Fruit fly (Drosophila melanogaster): ENCODE measurements around the gene CG42713.

The CG42713 gene

DNA sequence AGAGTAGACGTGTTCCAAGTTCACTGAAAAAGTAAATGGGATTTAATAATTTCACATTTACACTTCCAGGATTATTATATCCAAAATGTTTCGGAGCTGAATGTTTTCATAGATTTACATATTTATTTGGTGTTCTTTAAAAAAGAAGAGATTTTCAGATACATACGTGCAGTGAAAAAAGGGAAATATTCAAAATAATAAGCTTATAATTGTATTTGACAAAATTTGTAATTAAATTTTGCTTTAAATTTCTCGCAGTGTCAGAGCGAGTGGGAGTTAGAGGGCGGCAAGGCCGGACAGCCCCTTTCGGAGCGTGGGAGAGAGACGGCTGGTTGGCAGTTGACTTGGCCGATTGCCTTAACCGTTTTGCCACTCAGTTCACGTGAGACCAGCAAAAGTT, 45.8 kb downstream of the CG42713 start, which contains the start of gene Tsp29Fb (continued):
- TF ChIP-seq CG9705 (GFP tag; optimal IDR thresholded peaks at IDR 0.05) (peak; percentile 63), psq (GFP tag; optimal IDR thresholded peaks at IDR 0.05) (peak; percentile 64), Myc (optimal IDR thresholded peaks at IDR 0.05) (no peak), usp (GFP tag; optimal IDR thresholded peaks at IDR 0.05) (no peak), foxo (GFP tag; optimal IDR thresholded peaks at IDR 0.05) (peak in 1 of 2 experiments; percentile 87), brk (GFP tag; optimal IDR thresholded peaks at IDR 0.05) (peak; percentile 67), tai (GFP tag; optimal IDR thresholded peaks at IDR 0.05) (peak; percentile 39), N (GFP tag; optimal IDR thresholded peaks at IDR 0.05) (no peak), br (GFP tag; optimal IDR thresholded peaks at IDR 0.05) (peak; percentile 78), sv (GFP tag; optimal IDR thresholded peaks at IDR 0.05) (peak; percentile 58), woc (GFP tag; optimal IDR thresholded peaks at IDR 0.05) (peak; percentile 60), lola (GFP tag; optimal IDR thresholded peaks at IDR 0.05) (no peak)

- TF ChIP-seq tai (GFP tag; optimal IDR thresholded peaks at IDR 0.05) (peak; percentile 25), Mio (GFP tag; optimal IDR thresholded peaks at IDR 0.05) (no peak), Rel (GFP tag; optimal IDR thresholded peaks at IDR 0.05) (no peak), Rel (tag; optimal IDR thresholded peaks at IDR 0.05) (peak; percentile 73)
These were observed 46.7 kb downstream of the CG42713 start for dm6 chr2L:8937837-8938413.

DNA sequence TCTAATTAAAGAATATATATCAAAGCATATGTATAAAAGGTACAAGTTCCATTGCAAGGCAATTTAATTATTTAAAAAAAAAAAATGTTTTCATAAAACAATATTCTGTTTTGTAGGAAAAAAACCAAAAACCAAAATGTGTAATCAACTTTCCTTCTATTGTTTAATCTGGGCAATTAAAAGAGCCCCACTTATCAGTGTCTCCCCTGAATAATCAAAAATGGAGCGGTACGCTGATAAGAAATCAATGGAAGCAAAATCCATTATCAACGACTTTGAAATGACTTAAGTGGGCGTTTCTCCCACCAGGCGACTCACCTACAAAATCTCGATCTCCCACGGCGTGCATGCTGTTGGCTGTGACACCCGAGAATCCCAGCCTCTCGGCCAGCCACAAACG, 49.4 kb downstream of the CG42713 start:
- no peak for TF ChIP-seq Dfd (GFP tag; optimal IDR thresholded peaks at IDR 0.05)
- TF ChIP-seq rgr (GFP tag; optimal IDR thresholded peaks at IDR 0.05): peak; percentile 30
- TF ChIP-seq Rel (GFP tag; optimal IDR thresholded peaks at IDR 0.05): no peak
- TF ChIP-seq Rel (tag; optimal IDR thresholded peaks at IDR 0.05): peak; percentile 60
- no peak for TF ChIP-seq N (GFP tag; optimal IDR thresholded peaks at IDR 0.05)
